Fruit fly (Drosophila melanogaster) whole organism, prepupa: Measurements from ENCODE around the gene rdx.

ENCODE experiments used
- Blimp-1 ChIP-seq: fragments of 200-800 bp; sonication (Bioruptor generic); optimal IDR thresholded peaks from 3 replicates; lab custom pipeline; 2017; ENCODE audit warnings: missing biosample characterization, missing genetic modification characterization, mild to moderate bottlenecking, moderate library complexity, missing genetic modification reagents
- CG10631 ChIP-seq: fragments of 200-800 bp; sonication (Bioruptor generic); optimal IDR thresholded peaks from 2 replicates; lab custom pipeline; 2016; ENCODE audit warnings: missing biosample characterization, missing genetic modification characterization
- CG10669 ChIP-seq: fragments of 200-800 bp; sonication (Bioruptor generic); optimal IDR thresholded peaks from 3 replicates; lab custom pipeline; 2018; ENCODE audit warnings: missing biosample characterization, mild to moderate bottlenecking, missing genetic modification characterization, moderate library complexity
- CG11294 ChIP-seq: fragments of 200-800 bp; sonication (Bioruptor generic); IDR thresholded peaks from 2 replicates; pipeline ENCODE4 v1.3.6; 2022; ENCODE audit warnings: missing biosample characterization, missing genetic modification characterization
- CG11762 ChIP-seq: fragments of 200-800 bp; sonication (Bioruptor generic); optimal IDR thresholded peaks from 3 replicates; lab custom pipeline; 2016; ENCODE audit warnings: missing biosample characterization, missing genetic modification characterization; ENCODE audit not compliant: insufficient read depth
- CG11902 ChIP-seq: fragments of 200-800 bp; sonication (Bioruptor generic); optimal IDR thresholded peaks from 3 replicates; lab custom pipeline; 2016; ENCODE audit warnings: missing biosample characterization, missing genetic modification characterization
- CG15336 ChIP-seq: fragments of 200-800 bp; sonication (Bioruptor generic); IDR thresholded peaks from 2 replicates; pipeline ENCODE4 v1.3.6; 2022; ENCODE audit warnings: missing biosample characterization, missing genetic modification characterization
- CG1621 ChIP-seq: fragments of 200-800 bp; sonication (Bioruptor generic); optimal IDR thresholded peaks from 3 replicates; lab custom pipeline; 2018; ENCODE audit warnings: missing biosample characterization, mild to moderate bottlenecking, missing genetic modification characterization
- CG16779 ChIP-seq: fragments of 200-800 bp; sonication (Bioruptor generic); optimal IDR thresholded peaks from 3 replicates; lab custom pipeline; 2017; ENCODE audit warnings: missing biosample characterization, mild to moderate bottlenecking, missing genetic modification characterization
- CG3032 ChIP-seq: fragments of 200-800 bp; optimal IDR thresholded peaks from 2 replicates; lab custom pipeline; 2019; ENCODE audit warnings: missing biosample characterization, mild to moderate bottlenecking, missing genetic modification characterization, moderate library complexity
- CG32006 ChIP-seq: fragments of 200-800 bp; sonication (Bioruptor generic); optimal IDR thresholded peaks from 3 replicates; lab custom pipeline; 2017; ENCODE audit warnings: missing biosample characterization, mild to moderate bottlenecking, missing genetic modification characterization
- CG34406 ChIP-seq: fragments of 200-800 bp; sonication (Bioruptor generic); optimal IDR thresholded peaks from 3 replicates; lab custom pipeline; 2016; ENCODE audit warnings: missing biosample characterization, missing genetic modification characterization
- CG3919 ChIP-seq: fragments of 200-800 bp; sonication (Bioruptor generic); optimal IDR thresholded peaks from 3 replicates; lab custom pipeline; 2016; ENCODE audit warnings: missing biosample characterization, missing genetic modification characterization
- CG4318 ChIP-seq: fragments of 200-800 bp; sonication (Bioruptor generic); optimal IDR thresholded peaks from 3 replicates; lab custom pipeline; 2017; ENCODE audit warnings: missing biosample characterization, mild to moderate bottlenecking, missing genetic modification characterization
- CG6163 ChIP-seq: fragments of 200-800 bp; sonication (Bioruptor generic); IDR thresholded peaks from 3 replicates; pipeline ENCODE4 v1.3.6; 2022; ENCODE audit warnings: missing biosample characterization, missing genetic modification characterization
- CG6276 ChIP-seq: fragments of 200-800 bp; sonication (Bioruptor generic); optimal IDR thresholded peaks from 2 replicates; lab custom pipeline; 2017; ENCODE audit warnings: missing biosample characterization, mild to moderate bottlenecking, missing genetic modification characterization
- CG6808 ChIP-seq: fragments of 200-800 bp; sonication (Bioruptor generic); optimal IDR thresholded peaks from 3 replicates; lab custom pipeline; 2017; ENCODE audit warnings: missing biosample characterization, missing genetic modification characterization, mild to moderate bottlenecking, moderate library complexity, missing genetic modification reagents
- CG6854 ChIP-seq: fragments of 200-800 bp; sonication (Bioruptor generic); optimal IDR thresholded peaks from 2 replicates; lab custom pipeline; 2017; ENCODE audit warnings: missing biosample characterization, mild to moderate bottlenecking, missing genetic modification characterization
- CG8119 ChIP-seq: fragments of 200-800 bp; sonication (Bioruptor generic); IDR thresholded peaks from 3 replicates; pipeline ENCODE4 v1.3.6; 2022; ENCODE audit warnings: missing biosample characterization, missing genetic modification characterization
- Eip93F ChIP-seq: fragments of 200-800 bp; sonication (Bioruptor generic); optimal IDR thresholded peaks from 2 replicates; lab custom pipeline; 2016; ENCODE audit warnings: missing biosample characterization, mild to moderate bottlenecking, missing genetic modification characterization
- Ets21C ChIP-seq: fragments of 200-800 bp; sonication (Bioruptor generic); optimal IDR thresholded peaks from 3 replicates; lab custom pipeline; 2016; ENCODE audit warnings: missing biosample characterization, missing genetic modification characterization
- Ets96B ChIP-seq: fragments of 200-800 bp; optimal IDR thresholded peaks from 2 replicates; lab custom pipeline; 2019; ENCODE audit warnings: missing biosample characterization, mild to moderate bottlenecking, missing genetic modification characterization, moderate library complexity
- Gug ChIP-seq: fragments of 200-800 bp; sonication (Bioruptor generic); IDR thresholded peaks from 2 replicates; pipeline ENCODE4 v1.3.6; 2022; ENCODE audit warnings: missing biosample characterization, missing genetic modification characterization
- Hr39 ChIP-seq: fragments of 200-800 bp; sonication (Bioruptor generic); optimal IDR thresholded peaks from 2 replicates; lab custom pipeline; 2016; ENCODE audit warnings: missing biosample characterization, missing genetic modification characterization
- Hr4 ChIP-seq: fragments of 200-800 bp; sonication (Bioruptor generic); optimal IDR thresholded peaks from 3 replicates; lab custom pipeline; 2016; ENCODE audit warnings: missing biosample characterization, missing genetic modification characterization
- Lpt ChIP-seq: fragments of 200-800 bp; sonication (Bioruptor generic); optimal IDR thresholded peaks from 3 replicates; lab custom pipeline; 2016; ENCODE audit warnings: missing biosample characterization, missing genetic modification characterization
- OdsH ChIP-seq: fragments of 200-800 bp; sonication (Bioruptor generic); optimal IDR thresholded peaks from 3 replicates; lab custom pipeline; 2016; ENCODE audit warnings: missing biosample characterization, missing genetic modification characterization
- Smox ChIP-seq: fragments of 200-800 bp; sonication (Bioruptor generic); optimal IDR thresholded peaks from 3 replicates; lab custom pipeline; 2016; ENCODE audit warnings: missing biosample characterization, missing genetic modification characterization
- Sox102F ChIP-seq: fragments of 200-800 bp; sonication (Bioruptor generic); optimal IDR thresholded peaks from 2 replicates; lab custom pipeline; 2016; ENCODE audit warnings: missing biosample characterization, mild to moderate bottlenecking, missing genetic modification characterization
- Sox14 ChIP-seq: fragments of 200-800 bp; sonication (Bioruptor generic); optimal IDR thresholded peaks from 3 replicates; lab custom pipeline; 2016; ENCODE audit warnings: missing biosample characterization, missing genetic modification characterization
- achi ChIP-seq: fragments of 200-800 bp; sonication (Bioruptor generic); optimal IDR thresholded peaks from 3 replicates; lab custom pipeline; 2016; ENCODE audit warnings: missing biosample characterization, missing genetic modification characterization
- acj6 ChIP-seq: fragments of 200-800 bp; sonication (Bioruptor generic); optimal IDR thresholded peaks from 3 replicates; lab custom pipeline; 2016; ENCODE audit warnings: missing biosample characterization, missing genetic modification characterization
- dac ChIP-seq: fragments of 200-800 bp; sonication (Bioruptor generic); optimal IDR thresholded peaks from 2 replicates; lab custom pipeline; 2017; ENCODE audit warnings: missing biosample characterization, mild to moderate bottlenecking, missing genetic modification characterization
- dsx ChIP-seq: fragments of 200-800 bp; optimal IDR thresholded peaks from 3 replicates; lab custom pipeline; 2019; ENCODE audit warnings: missing biosample characterization, mild to moderate bottlenecking, missing genetic modification characterization, moderate library complexity; ENCODE audit not compliant: poor library complexity, severe bottlenecking
- eg ChIP-seq: fragments of 200-800 bp; sonication (Bioruptor generic); IDR thresholded peaks from 3 replicates; pipeline ENCODE4 v1.3.6; 2022; ENCODE audit warnings: missing biosample characterization, missing genetic modification characterization
- esn ChIP-seq: fragments of 200-800 bp; sonication (Bioruptor generic); optimal IDR thresholded peaks from 2 replicates; lab custom pipeline; 2016; ENCODE audit warnings: missing biosample characterization, mild to moderate bottlenecking, missing genetic modification characterization, moderate library complexity
- fd59A ChIP-seq: fragments of 200-800 bp; sonication (Bioruptor generic); optimal IDR thresholded peaks from 2 replicates; lab custom pipeline; 2017; ENCODE audit warnings: missing biosample characterization, mild to moderate bottlenecking, missing genetic modification characterization, missing genetic modification reagents
- fd85E ChIP-seq: fragments of 200-800 bp; sonication (Bioruptor generic); optimal IDR thresholded peaks from 3 replicates; lab custom pipeline; 2016; ENCODE audit warnings: missing biosample characterization, missing genetic modification characterization
- pdm3 ChIP-seq: fragments of 200-800 bp; sonication (Bioruptor generic); optimal IDR thresholded peaks from 3 replicates; lab custom pipeline; 2016; ENCODE audit warnings: missing biosample characterization, missing genetic modification characterization
- salr ChIP-seq, 2 experiments: fragments of 200-800 bp; sonication (Bioruptor generic); optimal IDR thresholded peaks; 3 replicates each; lab custom pipeline; 2016 to 2018; ENCODE audit warnings: missing biosample characterization in 2 of 2, missing genetic modification characterization in 2 of 2, mild to moderate bottlenecking in 1 of 2
- spab ChIP-seq: fragments of 200-800 bp; sonication (Bioruptor generic); optimal IDR thresholded peaks from 2 replicates; lab custom pipeline; 2017; ENCODE audit warnings: missing biosample characterization, mild to moderate bottlenecking, missing genetic modification characterization, missing genetic modification reagents
- ss ChIP-seq, 2 experiments: fragments of 200-800 bp; sonication (Bioruptor generic); optimal IDR thresholded peaks; 2 replicates in 1 of 2; 3 replicates in 1 of 2; lab custom pipeline; 2017 to 2018; ENCODE audit warnings: mild to moderate bottlenecking in 2 of 2, missing biosample characterization in 2 of 2, missing genetic modification characterization in 2 of 2, moderate library complexity in 1 of 2
- vri ChIP-seq: fragments of 200-800 bp; sonication (Bioruptor generic); optimal IDR thresholded peaks from 3 replicates; lab custom pipeline; 2016; ENCODE audit warnings: missing biosample characterization, mild to moderate bottlenecking, missing genetic modification characterization

rdx gene

dm6 chr3R:14061988-14062868 lies 30.4 kb upstream of the rdx start (continued):
- peak; percentile 29; the same call in 2 of the 3 replicates for TF ChIP-seq CG8119
- no peak for TF ChIP-seq CG16779 (tag; lab: Kevin White, UChicago)
- peak in 1 of 2 experiments; percentile 47 for TF ChIP-seq salr (GFP tag; optimal IDR thresholded peaks at IDR 0.05; lab: Kevin White, UChicago)
- peak; percentile 15; the same call in 1 of the 3 replicates for TF ChIP-seq eg (GFP tag; lab: Robert Waterston, UW)
- TF ChIP-seq Lpt (GFP tag; lab: Kevin White, UChicago): no peak
- TF ChIP-seq CG11294 (GFP tag; lab: Robert Waterston, UW): peak; percentile 62; the same call in 1 of the 2 replicates
- TF ChIP-seq OdsH (GFP tag; lab: Kevin White, UChicago): peak; percentile 62
- peak; percentile 60 for TF ChIP-seq CG10631 (GFP tag; lab: Kevin White, UChicago)
- TF ChIP-seq fd85E (GFP tag; lab: Kevin White, UChicago): no peak
- TF ChIP-seq fd59A (GFP tag; lab: Kevin White, UChicago): peak; percentile 90
- TF ChIP-seq CG34406 (GFP tag; lab: Kevin White, UChicago): peak; percentile 69
- TF ChIP-seq CG6854 (GFP tag; lab: Kevin White, UChicago): no peak
- TF ChIP-seq Gug (GFP tag; lab: Robert Waterston, UW): no peak
- TF ChIP-seq CG4318 (GFP tag; lab: Kevin White, UChicago): peak; percentile 38
- peak; percentile 43 for TF ChIP-seq CG6163 (GFP tag; lab: Robert Waterston, UW)
- peak; percentile 76 for TF ChIP-seq achi
- peak; percentile 51 for TF ChIP-seq esn (GFP tag; lab: Kevin White, UChicago)
- TF ChIP-seq Eip93F: no peak
- peak; percentile 81 for TF ChIP-seq CG6808 (GFP tag; lab: Kevin White, UChicago)
- peak; percentile 61 for TF ChIP-seq Hr39
- TF ChIP-seq CG11762 (GFP tag; lab: Kevin White, UChicago): peak; percentile 55

- peak; percentile 88 for TF ChIP-seq vri (GFP tag; lab: Kevin White, UChicago)
- TF ChIP-seq Blimp-1 (GFP tag; lab: Kevin White, UChicago): no peak
- TF ChIP-seq pdm3 (GFP tag; lab: Kevin White, UChicago): peak; percentile 76
- TF ChIP-seq dsx (GFP tag; lab: Kevin White, UChicago): peak; percentile 84
- no peak for TF ChIP-seq CG11902
- TF ChIP-seq CG15336 (GFP tag; lab: Robert Waterston, UW): peak; percentile 95
- TF ChIP-seq CG6808 (GFP tag; lab: Kevin White, UChicago): peak; percentile 96
- peak; percentile 24 for TF ChIP-seq acj6
- peak; percentile 54; the same call in 1 of the 2 replicates for TF ChIP-seq Gug (GFP tag; lab: Robert Waterston, UW)
- TF ChIP-seq CG10631 (GFP tag; lab: Kevin White, UChicago): peak; percentile 40
- peak; percentile 82 for TF ChIP-seq fd85E (GFP tag; lab: Kevin White, UChicago)
- TF ChIP-seq Ets21C (GFP tag; lab: Kevin White, UChicago): no peak
- no peak for TF ChIP-seq Smox (GFP tag; lab: Kevin White, UChicago)
- TF ChIP-seq CG8119: peak; percentile 97
- TF ChIP-seq achi: peak; percentile 79
- TF ChIP-seq dac (GFP tag; lab: Kevin White, UChicago): peak; percentile 41
- TF ChIP-seq CG11294 (GFP tag; lab: Robert Waterston, UW): peak; percentile 28; the same call in 1 of the 2 replicates
- TF ChIP-seq CG6276 (GFP tag; lab: Kevin White, UChicago): peak; percentile 92
- peak; percentile 98 to 99 for TF ChIP-seq ss (GFP tag; optimal IDR thresholded peaks at IDR 0.05; lab: Kevin White, UChicago)
- TF ChIP-seq CG1621 (tag; lab: Kevin White, UChicago): peak; percentile 92
- peak; percentile 90 for TF ChIP-seq spab
- TF ChIP-seq Ets96B: peak; percentile 69
- peak; percentile 98 for TF ChIP-seq CG6163 (GFP tag; lab: Robert Waterston, UW)
- peak; percentile 27 for TF ChIP-seq Hr4
- TF ChIP-seq OdsH (GFP tag; lab: Kevin White, UChicago): peak; percentile 57
- peak; percentile 67 for TF ChIP-seq CG10669
- TF ChIP-seq CG32006 (GFP tag; lab: Kevin White, UChicago): peak; percentile 31
- TF ChIP-seq CG3032: peak; percentile 60
- TF ChIP-seq CG3919 (GFP tag; lab: Kevin White, UChicago): peak; percentile 76
- peak; percentile 66 for TF ChIP-seq Sox102F (GFP tag; lab: Kevin White, UChicago)
- peak; percentile 98 for TF ChIP-seq CG16779 (tag; lab: Kevin White, UChicago)
- peak; percentile 26 for TF ChIP-seq Sox14
These were observed 29.5 kb upstream of the rdx start for dm6 chr3R:14061049-14061987.
